Fruit fly (Drosophila melanogaster) whole organism, embryonic: ENCODE data around the gene CG4709.

Source experiments
- Aef1 ChIP-seq: fragments of 200-800 bp; sonication (Bioruptor generic); IDR thresholded peaks from 3 replicates; pipeline ENCODE4 v1.3.6; 2022; ENCODE audit warnings: missing biosample characterization, missing genetic modification characterization
- Atf3 ChIP-seq: fragments of 200-800 bp; sonication (Bioruptor generic); optimal IDR thresholded peaks from 3 replicates; lab custom pipeline; 2016; ENCODE audit warnings: missing biosample characterization, missing genetic modification characterization
- C15 ChIP-seq: fragments of 200-800 bp; sonication (Bioruptor generic); IDR thresholded peaks from 3 replicates; pipeline ENCODE4 v1.3.6; 2022; ENCODE audit warnings: missing biosample characterization, missing genetic modification characterization
- CG11247 ChIP-seq: fragments of 200-800 bp; sonication (Bioruptor generic); IDR thresholded peaks from 2 replicates; pipeline ENCODE4 v1.3.6; 2022; ENCODE audit warnings: missing biosample characterization, missing genetic modification characterization
- CG12391 ChIP-seq: fragments of 200-800 bp; sonication (Bioruptor generic); optimal IDR thresholded peaks from 3 replicates; lab custom pipeline; 2018; ENCODE audit warnings: missing biosample characterization, mild to moderate bottlenecking, missing genetic modification characterization, moderate library complexity
- CG14965 ChIP-seq: fragments of 200-800 bp; sonication (Bioruptor generic); optimal IDR thresholded peaks from 2 replicates; lab custom pipeline; 2016; ENCODE audit warnings: missing biosample characterization, missing genetic modification characterization, borderline replicate concordance
- CG15011 ChIP-seq: fragments of 200-800 bp; sonication (Bioruptor generic); optimal IDR thresholded peaks from 3 replicates; lab custom pipeline; 2018; ENCODE audit warnings: missing biosample characterization, mild to moderate bottlenecking, missing genetic modification characterization
- CG15601 ChIP-seq: fragments of 200-800 bp; sonication (Bioruptor generic); optimal IDR thresholded peaks from 3 replicates; lab custom pipeline; 2019; ENCODE audit warnings: missing biosample characterization, mild to moderate bottlenecking, missing genetic modification characterization, moderate library complexity
- CG1602 ChIP-seq: fragments of 200-800 bp; sonication (Bioruptor generic); optimal IDR thresholded peaks from 3 replicates; lab custom pipeline; 2016; ENCODE audit warnings: missing biosample characterization, missing genetic modification characterization
- CG17385 ChIP-seq: fragments of 200-800 bp; sonication (Bioruptor generic); optimal IDR thresholded peaks from 3 replicates; lab custom pipeline; 2018; ENCODE audit warnings: missing biosample characterization, mild to moderate bottlenecking, missing genetic modification characterization
- CG1832 ChIP-seq: fragments of 200-800 bp; sonication (Bioruptor generic); optimal IDR thresholded peaks from 2 replicates; lab custom pipeline; 2017; ENCODE audit warnings: missing biosample characterization, mild to moderate bottlenecking, missing genetic modification characterization, inconsistent platforms
- CG2678 ChIP-seq: fragments of 200-800 bp; sonication (Bioruptor generic); optimal IDR thresholded peaks from 3 replicates; lab custom pipeline; 2019; ENCODE audit warnings: missing biosample characterization, mild to moderate bottlenecking, missing genetic modification characterization, moderate library complexity
- CG2875 ChIP-seq: fragments of 200-800 bp; sonication (Bioruptor generic); optimal IDR thresholded peaks from 2 replicates; lab custom pipeline; 2017; ENCODE audit warnings: missing biosample characterization, mild to moderate bottlenecking, missing genetic modification characterization, missing genetic modification reagents
- CG3163 ChIP-seq: fragments of 200-800 bp; sonication (Bioruptor generic); optimal IDR thresholded peaks from 3 replicates; lab custom pipeline; 2016; ENCODE audit warnings: missing biosample characterization, missing genetic modification characterization
- CG33557 ChIP-seq: fragments of 200-800 bp; sonication (Bioruptor generic); optimal IDR thresholded peaks from 2 replicates; lab custom pipeline; 2019; ENCODE audit warnings: missing biosample characterization, mild to moderate bottlenecking, missing genetic modification characterization, moderate library complexity
- CG4360 ChIP-seq: fragments of 200-800 bp; sonication (Bioruptor generic); IDR thresholded peaks from 2 replicates; pipeline ENCODE4 v1.3.6; 2022; ENCODE audit warnings: missing biosample characterization, missing genetic modification characterization
- CG43689 ChIP-seq: fragments of 200-800 bp; sonication (Bioruptor generic); IDR thresholded peaks from 2 replicates; pipeline ENCODE4 v1.3.6; 2022; ENCODE audit warnings: missing biosample characterization, missing genetic modification characterization
- CG6175 ChIP-seq: fragments of 200-800 bp; sonication (Bioruptor generic); IDR thresholded peaks from 3 replicates; pipeline ENCODE4 v1.3.6; 2022; ENCODE audit warnings: missing biosample characterization, missing genetic modification characterization
- CG6254 ChIP-seq: fragments of 200-800 bp; sonication (Bioruptor generic); optimal IDR thresholded peaks from 3 replicates; lab custom pipeline; 2017; ENCODE audit warnings: mild to moderate bottlenecking, missing biosample characterization, missing genetic modification reagents, missing genetic modification characterization
- CG9727 ChIP-seq: fragments of 200-800 bp; sonication (Bioruptor generic); optimal IDR thresholded peaks from 3 replicates; lab custom pipeline; 2017; ENCODE audit warnings: missing biosample characterization, mild to moderate bottlenecking, missing genetic modification characterization
- HLH3B ChIP-seq: fragments of 200-800 bp; sonication (Bioruptor generic); IDR thresholded peaks from 2 replicates; pipeline ENCODE4 v1.3.6; 2022; ENCODE audit warnings: missing biosample characterization, missing genetic modification characterization
- Hey ChIP-seq: fragments of 200-800 bp; sonication (Bioruptor generic); optimal IDR thresholded peaks from 3 replicates; lab custom pipeline; 2018; ENCODE audit warnings: missing biosample characterization, mild to moderate bottlenecking, missing genetic modification characterization
- Hr3 ChIP-seq: fragments of 200-800 bp; sonication (Bioruptor generic); optimal IDR thresholded peaks from 3 replicates; lab custom pipeline; 2016; ENCODE audit warnings: missing biosample characterization, missing genetic modification characterization
- Lim3 ChIP-seq: fragments of 200-800 bp; sonication (Bioruptor generic); IDR thresholded peaks from 2 replicates; pipeline ENCODE4 v1.3.6; 2022; ENCODE audit warnings: missing biosample characterization, missing genetic modification characterization
- MESR4 ChIP-seq: fragments of 200-800 bp; sonication (Bioruptor generic); optimal IDR thresholded peaks from 2 replicates; lab custom pipeline; 2018; ENCODE audit warnings: missing biosample characterization, mild to moderate bottlenecking, missing genetic modification characterization, moderate library complexity
- Mes4 ChIP-seq: fragments of 200-800 bp; sonication (Bioruptor generic); optimal IDR thresholded peaks from 2 replicates; lab custom pipeline; 2016; ENCODE audit warnings: missing biosample characterization, missing genetic modification characterization
- Neu2 ChIP-seq: fragments of 200-800 bp; sonication (Bioruptor generic); optimal IDR thresholded peaks from 3 replicates; lab custom pipeline; 2016; ENCODE audit warnings: missing biosample characterization, missing genetic modification characterization, borderline replicate concordance
- PHDP ChIP-seq: fragments of 200-800 bp; sonication (Bioruptor generic); optimal IDR thresholded peaks from 3 replicates; lab custom pipeline; 2018; ENCODE audit warnings: missing biosample characterization, mild to moderate bottlenecking, missing genetic modification characterization, moderate library complexity
- Pdp1 ChIP-seq, 2 experiments: fragments of 200-800 bp; sonication (Bioruptor generic); optimal IDR thresholded peaks; 3 replicates each; lab custom pipeline; 2016; ENCODE audit warnings: missing biosample characterization in 2 of 2, missing genetic modification characterization in 2 of 2, mild to moderate bottlenecking in 1 of 2, moderate library complexity in 1 of 2
- Poxn ChIP-seq: fragments of 200-800 bp; sonication (Bioruptor generic); IDR thresholded peaks from 2 replicates; pipeline ENCODE4 v1.3.6; 2022; ENCODE audit warnings: missing biosample characterization, missing genetic modification characterization
- Rfx ChIP-seq: fragments of 200-800 bp; sonication (Bioruptor generic); IDR thresholded peaks from 2 replicates; pipeline ENCODE4 v1.3.6; 2022; ENCODE audit warnings: missing biosample characterization, missing genetic modification characterization
- Taf1 ChIP-seq: fragments of 200-800 bp; sonication (Bioruptor generic); IDR thresholded peaks from 2 replicates; pipeline ENCODE4 v1.3.6; 2022; ENCODE audit warnings: missing biosample characterization, missing genetic modification characterization
- ase ChIP-seq: fragments of 200-800 bp; sonication (Bioruptor generic); IDR thresholded peaks from 3 replicates; pipeline ENCODE4 v1.3.6; 2022; ENCODE audit warnings: missing biosample characterization, missing genetic modification characterization
- dati ChIP-seq: fragments of 200-800 bp; sonication (Bioruptor generic); IDR thresholded peaks from 2 replicates; pipeline ENCODE4 v1.3.6; 2022; ENCODE audit warnings: missing biosample characterization, missing genetic modification characterization
- disco-r ChIP-seq: fragments of 200-800 bp; sonication (Bioruptor generic); optimal IDR thresholded peaks from 2 replicates; lab custom pipeline; 2016; ENCODE audit warnings: missing biosample characterization, missing genetic modification characterization
- dpn ChIP-seq, 2 experiments: fragments of 200-800 bp; sonication (Bioruptor generic); optimal IDR thresholded peaks; 3 replicates each; lab custom pipeline; 2016; ENCODE audit warnings: missing biosample characterization in 2 of 2, missing genetic modification characterization in 2 of 2
- dysf ChIP-seq: fragments of 200-800 bp; sonication (Bioruptor generic); IDR thresholded peaks from 3 replicates; pipeline ENCODE4 v1.3.6; 2022; ENCODE audit warnings: missing biosample characterization, missing genetic modification characterization
- eve ChIP-seq, 2 experiments: fragments of >200 bp; optimal IDR thresholded peaks; 2 replicates each; lab custom pipeline; 2017; ENCODE audit warnings: missing biosample characterization in 2 of 2, missing genetic modification characterization in 2 of 2
- ewg ChIP-seq: fragments of 200-800 bp; sonication (Bioruptor generic); optimal IDR thresholded peaks from 3 replicates; lab custom pipeline; 2017; ENCODE audit warnings: mild to moderate bottlenecking, missing biosample characterization, missing genetic modification reagents, missing genetic modification characterization
- exex ChIP-seq: fragments of 200-800 bp; sonication (Bioruptor generic); optimal IDR thresholded peaks from 4 replicates; lab custom pipeline; 2018; ENCODE audit warnings: missing biosample characterization, mild to moderate bottlenecking, missing genetic modification characterization, moderate library complexity
- eyg ChIP-seq: fragments of 200-800 bp; sonication (Bioruptor generic); optimal IDR thresholded peaks from 3 replicates; lab custom pipeline; 2016; ENCODE audit warnings: missing biosample characterization, missing genetic modification characterization
- grau ChIP-seq: fragments of 200-800 bp; optimal IDR thresholded peaks from 3 replicates; lab custom pipeline; 2019; ENCODE audit warnings: missing biosample characterization, mild to moderate bottlenecking, missing genetic modification characterization, moderate library complexity
- inv ChIP-seq: fragments of 200-800 bp; sonication (Bioruptor generic); IDR thresholded peaks from 2 replicates; pipeline ENCODE4 v1.3.6; 2022; ENCODE audit warnings: missing biosample characterization, missing genetic modification characterization; ENCODE audit not compliant: partially characterized antibody
- kay ChIP-seq: fragments of 200-800 bp; sonication (Bioruptor generic); optimal IDR thresholded peaks from 2 replicates; lab custom pipeline; 2016; ENCODE audit warnings: missing biosample characterization, missing genetic modification characterization
- lilli ChIP-seq: fragments of 200-800 bp; sonication (Bioruptor generic); optimal IDR thresholded peaks from 3 replicates; lab custom pipeline; 2016; ENCODE audit warnings: missing biosample characterization, missing genetic modification characterization
- mld ChIP-seq: fragments of 200-800 bp; sonication (Bioruptor generic); IDR thresholded peaks from 3 replicates; pipeline ENCODE4 v1.3.6; 2022; ENCODE audit warnings: missing biosample characterization, missing genetic modification characterization; ENCODE audit not compliant: partially characterized antibody
- repo ChIP-seq: fragments of 200-800 bp; sonication (Bioruptor generic); optimal IDR thresholded peaks from 2 replicates; lab custom pipeline; 2016; ENCODE audit warnings: missing biosample characterization, missing genetic modification characterization
- ssp ChIP-seq: fragments of 200-800 bp; sonication (Bioruptor generic); IDR thresholded peaks from 2 replicates; pipeline ENCODE4 v1.3.6; 2022; ENCODE audit warnings: missing biosample characterization, missing genetic modification characterization
- stwl ChIP-seq: fragments of 200-800 bp; sonication (Bioruptor generic); optimal IDR thresholded peaks from 3 replicates; lab custom pipeline; 2018; ENCODE audit warnings: missing biosample characterization, mild to moderate bottlenecking, missing genetic modification characterization, moderate library complexity
- tio ChIP-seq: fragments of 200-800 bp; sonication (Bioruptor generic); optimal IDR thresholded peaks from 2 replicates; lab custom pipeline; 2017; ENCODE audit warnings: missing biosample characterization, missing genetic modification characterization, inconsistent platforms
- toy ChIP-seq: fragments of 200-800 bp; sonication (Bioruptor generic); IDR thresholded peaks from 2 replicates; pipeline ENCODE4 v1.3.6; 2022; ENCODE audit warnings: missing biosample characterization, missing genetic modification characterization

Gene CG4709

dm6 chr2L:9954119-9954518 lies at the start of gene CG4709, which contains the start of gene CG13126 (continued):
- TF ChIP-seq stwl, result peak; percentile 81
- peak; percentile 93 for TF ChIP-seq PHDP (tag; lab: Kevin White, UChicago)
- TF ChIP-seq MESR4, result peak; percentile 23
- peak; percentile 77 for TF ChIP-seq CG15011 (GFP tag; lab: Kevin White, UChicago)
- peak; percentile 2 to 93 for TF ChIP-seq dpn (GFP tag; optimal IDR thresholded peaks at IDR 0.05; lab: Kevin White, UChicago)
- TF ChIP-seq CG2875 (GFP tag; lab: Kevin White, UChicago), result peak; percentile 77
- TF ChIP-seq CG9727, result peak; percentile 96
- no peak for TF ChIP-seq disco-r (GFP tag; lab: Kevin White, UChicago)
- TF ChIP-seq lilli (GFP tag; lab: Kevin White, UChicago), result peak; percentile 81
- TF ChIP-seq repo, result no peak
- peak; percentile 61; the same call in 1 of the 2 replicates for TF ChIP-seq CG43689 (GFP tag; lab: Robert Waterston, UW)
- TF ChIP-seq Taf1 (GFP tag; lab: Robert Waterston, UW), result peak; percentile 53
- peak; percentile 89 for TF ChIP-seq Hr3
- TF ChIP-seq Mes4, result no peak
- TF ChIP-seq ewg (GFP tag; lab: Kevin White, UChicago), result peak; percentile 74
- peak; percentile 45; the same call in 1 of the 3 replicates for TF ChIP-seq CG6175 (GFP tag; lab: Robert Waterston, UW)
- peak; percentile 78 for TF ChIP-seq tio
- TF ChIP-seq CG15601, result peak; percentile 90
- TF ChIP-seq CG1602 (GFP tag; lab: Kevin White, UChicago), result peak; percentile 89
- peak; percentile 92 for TF ChIP-seq dysf (GFP tag; lab: Robert Waterston, UW)
- peak; percentile 48 for TF ChIP-seq CG4360 (GFP tag; lab: Robert Waterston, UW)
- peak; percentile 81 for TF ChIP-seq Aef1 (GFP tag; lab: Robert Waterston, UW)
- peak; percentile 96 for TF ChIP-seq CG2678 (tag; lab: Kevin White, UChicago)
- peak; percentile 82 for TF ChIP-seq kay (GFP tag; lab: Kevin White, UChicago)
- no peak for TF ChIP-seq Hey
- 0 out of 2 replicates have a peak, but pooled peaks have one; percentile 45 for TF ChIP-seq toy (GFP tag; lab: Robert Waterston, UW)
- 0 out of 3 replicates have a peak, but pooled peaks have one; percentile 20 for TF ChIP-seq C15
- TF ChIP-seq Pdp1 (GFP tag; optimal IDR thresholded peaks at IDR 0.05; lab: Kevin White, UChicago), result peak; percentile 25 to 71
- TF ChIP-seq Rfx (GFP tag; lab: Robert Waterston, UW), result peak; percentile 92
- no peak for TF ChIP-seq Neu2 (GFP tag; lab: Kevin White, UChicago)
- peak; percentile 87 for TF ChIP-seq CG33557 (GFP tag; lab: Kevin White, UChicago)
- no peak for TF ChIP-seq mld (GFP tag; lab: Robert Waterston, UW)
- TF ChIP-seq eve (GFP tag; optimal IDR thresholded peaks at IDR 0.05; lab: Kevin White, UChicago), result no peak
- peak; percentile 93 for TF ChIP-seq grau
- TF ChIP-seq HLH3B (GFP tag; lab: Robert Waterston, UW), result peak; percentile 89
- TF ChIP-seq exex, result peak; percentile 74
- no peak for TF ChIP-seq CG3163 (GFP tag; lab: Kevin White, UChicago)
- TF ChIP-seq ssp (GFP tag; lab: Robert Waterston, UW), result peak; percentile 77
- peak; percentile 96 for TF ChIP-seq CG12391 (tag; lab: Kevin White, UChicago)
- no peak for TF ChIP-seq CG1832 (GFP tag; lab: Kevin White, UChicago)
- TF ChIP-seq ase (GFP tag; lab: Robert Waterston, UW), result peak; percentile 89
- TF ChIP-seq dati (GFP tag; lab: Robert Waterston, UW), result peak; percentile 10; the same call in 1 of the 2 replicates
- no peak for TF ChIP-seq CG14965 (GFP tag; lab: Kevin White, UChicago)
- TF ChIP-seq CG17385, result peak; percentile 84
- TF ChIP-seq Atf3 (GFP tag; lab: Kevin White, UChicago), result peak; percentile 29
- no peak for TF ChIP-seq inv (GFP tag; lab: Robert Waterston, UW)
- peak; percentile 92 for TF ChIP-seq CG6254
- peak; percentile 4 for TF ChIP-seq eyg (GFP tag; lab: Kevin White, UChicago)
- peak; percentile 83 for TF ChIP-seq CG11247 (GFP tag; lab: Robert Waterston, UW)
- peak; percentile 50; the same call in 1 of the 2 replicates for TF ChIP-seq Lim3
- TF ChIP-seq Poxn (GFP tag; lab: Robert Waterston, UW), result no peak; the same call in 1 of the 2 replicates
